Fruit fly (Drosophila melanogaster): ENCODE measurements around the gene CG15812.

DNA sequence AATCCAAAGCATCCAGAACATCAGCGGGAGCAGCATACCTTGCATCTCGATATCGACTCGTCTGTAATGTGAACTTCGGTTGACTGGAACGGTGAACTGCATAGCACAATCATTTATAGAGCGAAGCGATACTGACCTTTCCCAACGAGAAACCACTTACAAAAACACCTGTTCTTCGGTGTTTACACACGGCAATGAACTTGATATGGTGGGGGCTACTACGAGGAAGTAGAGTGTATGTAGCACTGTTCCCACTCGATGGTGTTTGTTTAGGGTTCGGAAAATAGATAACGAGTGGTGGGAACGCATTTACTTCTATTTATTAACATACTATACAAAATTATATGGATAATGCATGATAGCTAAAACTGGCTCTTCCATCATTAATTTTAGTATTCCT is 49.1 kb downstream of the CG15812 start, which contains the start of the genes CG32269 and CG32270:
- no peak for TF ChIP-seq dmrt93B (GFP tag; optimal IDR thresholded peaks at IDR 0.05)
- TF ChIP-seq lola (GFP tag; optimal IDR thresholded peaks at IDR 0.05) = no peak
- TF ChIP-seq Hr78 (GFP tag; optimal IDR thresholded peaks at IDR 0.05) = no peak
- TF ChIP-seq Dfd (GFP tag; optimal IDR thresholded peaks at IDR 0.05) = no peak
- TF ChIP-seq pan (optimal IDR thresholded peaks at IDR 0.05) = no peak
- TF ChIP-seq h (GFP tag; optimal IDR thresholded peaks at IDR 0.05) = no peak
- no peak for TF ChIP-seq Hnf4 (GFP tag; optimal IDR thresholded peaks at IDR 0.05)
- no peak for TF ChIP-seq OdsH (GFP tag; optimal IDR thresholded peaks at IDR 0.05)
- TF ChIP-seq Mio (GFP tag; optimal IDR thresholded peaks at IDR 0.05) = no peak
- no peak for TF ChIP-seq dl (GFP tag; optimal IDR thresholded peaks at IDR 0.05; ENCODE audit: insufficient read depth in 1 of 2, partially characterized antibody in 2 of 2)
- TF ChIP-seq psq (GFP tag; optimal IDR thresholded peaks at IDR 0.05) = no peak
- no peak for TF ChIP-seq usp (GFP tag; optimal IDR thresholded peaks at IDR 0.05)
- no peak for TF ChIP-seq Abd-B (GFP tag; optimal IDR thresholded peaks at IDR 0.05)
- TF ChIP-seq Vsx2 (GFP tag; optimal IDR thresholded peaks at IDR 0.05; ENCODE audit: partially characterized antibody) = no peak
